Worm (Caenorhabditis elegans) whole organism, late embryonic: ENCODE results near the gene Y17G7B.21.
A peak's percentile ranks its signal among the peaks of the same experiment; 100 is the strongest.

Source experiments
- fkh-6 ChIP-seq: sonication (generic microtip); optimal IDR thresholded peaks from 2 replicates; lab custom pipeline; 2016; ENCODE audit warnings: missing genetic modification characterization, missing compliant biosample characterization
- hlh-30 ChIP-seq: sonication (generic microtip); optimal IDR thresholded peaks from 2 replicates; lab custom pipeline; 2017; ENCODE audit warnings: antibody characterized with exemption, missing genetic modification characterization, missing compliant biosample characterization; ENCODE audit not compliant: insufficient read depth
- hlh-8 ChIP-seq: sonication (generic microtip); optimal IDR thresholded peaks from 2 replicates; lab custom pipeline; 2016; ENCODE audit warnings: missing genotype, missing genetic modification characterization, missing compliant biosample characterization
- nfya-1 ChIP-seq: sonication (generic microtip); optimal IDR thresholded peaks from 2 replicates; lab custom pipeline; 2017; ENCODE audit warnings: missing genetic modification characterization, mild to moderate bottlenecking, missing compliant biosample characterization, antibody characterized with exemption, moderate library complexity
- nhr-11 ChIP-seq: fragments of 150-350 bp; optimal IDR thresholded peaks from 2 replicates; lab custom pipeline; 2014; ENCODE audit warnings: missing biosample characterization, missing genetic modification characterization
- syd-9 ChIP-seq: sonication (generic microtip); optimal IDR thresholded peaks from 2 replicates; lab custom pipeline; 2016; ENCODE audit warnings: mild to moderate bottlenecking, missing genetic modification characterization, moderate library complexity, missing compliant biosample characterization
- tbx-2 ChIP-seq: sonication (generic microtip); optimal IDR thresholded peaks from 2 replicates; lab custom pipeline; 2016; ENCODE audit warnings: missing genetic modification characterization, missing compliant biosample characterization

DNA sequence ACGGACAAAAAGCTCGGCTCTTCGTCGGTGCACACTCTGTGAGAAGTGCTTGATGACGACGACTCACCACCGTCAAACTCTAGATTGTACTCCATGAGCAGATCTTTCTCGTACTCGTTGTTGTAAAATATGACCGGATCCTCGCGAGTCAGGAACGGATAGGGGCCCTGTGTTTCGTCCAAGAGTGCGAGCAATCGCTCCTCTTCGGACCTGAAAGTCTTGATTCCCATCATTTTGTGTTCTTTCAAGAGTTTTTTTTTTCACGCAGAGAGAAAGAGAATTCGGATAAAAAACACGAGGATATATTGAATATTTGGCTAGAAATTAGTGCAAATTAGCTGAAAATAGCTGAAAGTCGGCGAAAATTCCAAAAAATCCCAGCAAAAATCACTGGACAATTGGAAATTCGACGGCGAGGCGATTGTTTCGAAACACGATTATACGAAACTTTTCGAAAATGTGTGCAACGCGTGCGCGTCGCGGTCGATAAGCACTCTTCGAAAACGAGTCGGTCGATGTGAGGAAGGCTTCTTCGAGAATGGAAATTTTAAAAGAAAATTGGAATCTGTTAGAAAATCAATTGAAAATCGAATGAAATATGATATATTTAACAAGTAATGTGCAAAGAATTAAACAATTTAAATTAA, 2.1 kb upstream of the Y17G7B.21 start, which contains the start of the genes ash-2 and Y17G7B.20:
- TF ChIP-seq hlh-30 (tag; lab: Kevin White, UChicago) (no peak), nhr-11 (tag; lab: Kevin White, UChicago) (no peak), nfya-1 (peak; percentile 0), syd-9 (tag; lab: Kevin White, UChicago) (no peak), hlh-8 (no peak), fkh-6 (tag; lab: Kevin White, UChicago) (no peak), tbx-2 (tag; lab: Kevin White, UChicago) (no peak)
